Worm (Caenorhabditis elegans): ENCODE measurements around the gene blos-2.
"Not testable (repeated sequence)": the region's sequence is repeated elsewhere in the genome, so short reads cannot be mapped to it uniquely, and the experiment has no call there.

The blos-2 gene

ce11 chrIV:6307439-6307838 is 26.6 kb upstream of the blos-2 start, which contains the start of gene csp-2:
Gene csp-2 (plus strand): TSS chrIV:6307739.
- TF ChIP-seq scrt-1 (GFP tag; IDR thresholded peaks at IDR 0.05) (no peak), tra-4 (tag; optimal IDR thresholded peaks at IDR 0.05) (no peak), aly-1 (tag; optimal IDR thresholded peaks at IDR 0.05) (no peak), flt-1 (GFP tag; IDR thresholded peaks at IDR 0.05) (no peak), tbx-37 (GFP tag; conservative IDR thresholded peaks at IDR 0.05) (no peak), pes-1 (GFP tag; IDR thresholded peaks at IDR 0.05) (no peak), hnd-1 (tag; optimal IDR thresholded peaks at IDR 0.05) (no peak), sea-1 (GFP tag; conservative IDR thresholded peaks at IDR 0.05) (no peak), hmg-4 (GFP tag; optimal IDR thresholded peaks at IDR 0.05) (no peak), tbx-11 (GFP tag; IDR thresholded peaks at IDR 0.05) (no peak)

- not testable (repeated sequence) for TF ChIP-seq ets-7 (tag; optimal IDR thresholded peaks at IDR 0.05); hmg-4 (GFP tag; optimal IDR thresholded peaks at IDR 0.05); F13C5.2 (tag; optimal IDR thresholded peaks at IDR 0.05)
Measured at ce11 chrIV:6317357-6317756, 16.7 kb upstream of the blos-2 start, which contains the start of gene Y73B6BL.12. Gene Y73B6BL.12 (minus strand): TSS chrIV:6317457.

- TF ChIP-seq ceh-13 (GFP tag; optimal IDR thresholded peaks at IDR 0.05) (no peak), aly-1 (tag; optimal IDR thresholded peaks at IDR 0.05) (no peak), F13C5.2 (tag; optimal IDR thresholded peaks at IDR 0.05) (peak; percentile 9), tbx-37 (GFP tag; conservative IDR thresholded peaks at IDR 0.05) (peak; percentile 81), hmbx-1 (tag; optimal IDR thresholded peaks at IDR 0.05) (peak; percentile 25), ets-7 (tag; optimal IDR thresholded peaks at IDR 0.05) (no peak), tbx-11 (GFP tag; IDR thresholded peaks at IDR 0.05) (no peak), flt-1 (GFP tag; IDR thresholded peaks at IDR 0.05) (no peak), pes-1 (GFP tag; IDR thresholded peaks at IDR 0.05) (peak; percentile 53; the same call in 1 of the 2 replicates), scrt-1 (GFP tag; IDR thresholded peaks at IDR 0.05) (no peak)
Measured at ce11 chrIV:6321667-6322066, 12.3 kb upstream of the blos-2 start, which contains the start of gene Y73B6BL.29. Gene Y73B6BL.29 (plus strand): TSS chrIV:6321929.

- peak; percentile 54; the same call in 1 of the 2 replicates for TF ChIP-seq pes-1 (GFP tag; IDR thresholded peaks at IDR 0.05)
- no peak for TF ChIP-seq aly-1 (tag; optimal IDR thresholded peaks at IDR 0.05)
- peak; percentile 54; the same call in 1 of the 2 replicates for TF ChIP-seq tbx-37 (GFP tag; conservative IDR thresholded peaks at IDR 0.05)
- no peak for TF ChIP-seq hnd-1 (tag; optimal IDR thresholded peaks at IDR 0.05)
- TF ChIP-seq tbx-11 (GFP tag; IDR thresholded peaks at IDR 0.05) = peak; percentile 49; the same call in 1 of the 2 replicates
- peak; percentile 63; the same call in 1 of the 2 replicates for TF ChIP-seq flt-1 (GFP tag; IDR thresholded peaks at IDR 0.05)
- no peak for TF ChIP-seq hmbx-1 (tag; optimal IDR thresholded peaks at IDR 0.05)
- no peak for TF ChIP-seq sea-1 (GFP tag; conservative IDR thresholded peaks at IDR 0.05)
- TF ChIP-seq ets-7 (tag; optimal IDR thresholded peaks at IDR 0.05) = no peak
- TF ChIP-seq B0310.2 (tag; optimal IDR thresholded peaks at IDR 0.05) = no peak
- TF ChIP-seq ceh-13 (GFP tag; optimal IDR thresholded peaks at IDR 0.05) = no peak
- TF ChIP-seq tra-4 (tag; optimal IDR thresholded peaks at IDR 0.05) = no peak
- TF ChIP-seq hmg-4 (GFP tag; optimal IDR thresholded peaks at IDR 0.05) = peak; percentile 73
- no peak for TF ChIP-seq ceh-36 (tag; optimal IDR thresholded peaks at IDR 0.05)
- TF ChIP-seq ama-1 (optimal IDR thresholded peaks at IDR 0.05) = no peak
- TF ChIP-seq scrt-1 (GFP tag; IDR thresholded peaks at IDR 0.05) = no peak
- TF ChIP-seq F13C5.2 (tag; optimal IDR thresholded peaks at IDR 0.05) = peak; percentile 80
Measured at ce11 chrIV:6323654-6324224, 10.3 kb upstream of the blos-2 start, which contains the start of gene sqd-1. Gene sqd-1 (plus strand): TSS chrIV:6324174.

ce11 chrIV:6325772-6326171 is 8.2 kb upstream of the blos-2 start:
- TF ChIP-seq ceh-13 (GFP tag; optimal IDR thresholded peaks at IDR 0.05) (no peak), ceh-36 (tag; optimal IDR thresholded peaks at IDR 0.05) (no peak), hmg-4 (GFP tag; optimal IDR thresholded peaks at IDR 0.05) (no peak), ets-7 (tag; optimal IDR thresholded peaks at IDR 0.05) (no peak), hmbx-1 (tag; optimal IDR thresholded peaks at IDR 0.05) (no peak), F13C5.2 (tag; optimal IDR thresholded peaks at IDR 0.05) (no peak)

DNA sequence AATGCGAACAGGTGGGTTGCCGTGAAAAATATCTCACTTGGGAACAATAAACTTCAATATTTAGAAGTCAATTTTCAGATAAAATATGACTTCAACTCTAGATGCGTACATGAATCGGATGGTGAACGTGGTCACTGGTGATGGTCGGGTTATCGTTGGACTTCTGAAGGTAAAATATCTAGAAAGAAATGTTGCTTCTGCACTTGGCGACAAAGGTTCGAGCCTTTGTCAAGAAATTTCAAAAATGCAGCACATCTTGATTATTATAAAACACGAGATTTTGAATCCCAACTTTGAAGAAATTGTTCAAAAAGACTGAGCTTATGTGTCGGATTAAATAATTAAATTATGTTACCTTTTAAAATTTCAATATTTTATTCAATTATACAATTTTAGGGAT is 7.6 kb upstream of the blos-2 start, which contains the start of gene lsm-8:
TSS of gene lsm-8 (plus strand) at position 79 of the 400 bp plus-strand sequence.
- no peak for TF ChIP-seq tbx-11 (GFP tag; IDR thresholded peaks at IDR 0.05)
- TF ChIP-seq hnd-1 (tag; optimal IDR thresholded peaks at IDR 0.05) = no peak
- no peak for TF ChIP-seq ceh-36 (tag; optimal IDR thresholded peaks at IDR 0.05)
- no peak for TF ChIP-seq flt-1 (GFP tag; IDR thresholded peaks at IDR 0.05)
- TF ChIP-seq tbx-37 (GFP tag; conservative IDR thresholded peaks at IDR 0.05) = no peak
- no peak for TF ChIP-seq ets-7 (tag; optimal IDR thresholded peaks at IDR 0.05)
- no peak for TF ChIP-seq ama-1 (optimal IDR thresholded peaks at IDR 0.05)
- no peak for TF ChIP-seq sea-1 (GFP tag; conservative IDR thresholded peaks at IDR 0.05)
- TF ChIP-seq hmg-4 (GFP tag; optimal IDR thresholded peaks at IDR 0.05) = no peak
- no peak for TF ChIP-seq B0310.2 (tag; optimal IDR thresholded peaks at IDR 0.05)

ce11 chrIV:6327363-6328015 is 6.5 kb upstream of the blos-2 start:
- no peak for TF ChIP-seq tbx-11 (GFP tag; IDR thresholded peaks at IDR 0.05)
- no peak for TF ChIP-seq pes-1 (GFP tag; IDR thresholded peaks at IDR 0.05)
- no peak for TF ChIP-seq ets-7 (tag; optimal IDR thresholded peaks at IDR 0.05)
- TF ChIP-seq hmbx-1 (tag; optimal IDR thresholded peaks at IDR 0.05) = no peak
- TF ChIP-seq hmg-4 (GFP tag; optimal IDR thresholded peaks at IDR 0.05) = no peak
- no peak for TF ChIP-seq flt-1 (GFP tag; IDR thresholded peaks at IDR 0.05)
- TF ChIP-seq ceh-13 (GFP tag; optimal IDR thresholded peaks at IDR 0.05) = no peak
- TF ChIP-seq sea-1 (GFP tag; conservative IDR thresholded peaks at IDR 0.05) = no peak
- no peak for TF ChIP-seq tra-4 (tag; optimal IDR thresholded peaks at IDR 0.05)
- TF ChIP-seq B0310.2 (tag; optimal IDR thresholded peaks at IDR 0.05) = no peak
- TF ChIP-seq aly-1 (tag; optimal IDR thresholded peaks at IDR 0.05) = no peak
